Worm (Caenorhabditis elegans) whole organism, mixed stage, embryonic: ENCODE measurements around the gene ZK1240.11.
"Not testable (repeated sequence)": the region's sequence is repeated elsewhere in the genome, so short reads cannot be mapped to it uniquely, and the experiment has no call there.

Experiments used
- M03D4.4 ChIP-seq: sonication (generic microtip); optimal IDR thresholded peaks from 2 replicates; lab custom pipeline; 2017; ENCODE audit warnings: mild to moderate bottlenecking, missing genetic modification characterization, missing compliant biosample characterization
- bed-3 ChIP-seq: fragments of 200-800 bp; sonication (Bioruptor generic); optimal IDR thresholded peaks from 3 replicates; lab custom pipeline; 2018; ENCODE audit warnings: mild to moderate bottlenecking, missing genetic modification characterization, moderate library complexity, missing compliant biosample characterization
- blmp-1 ChIP-seq: fragments of 150-350 bp; optimal IDR thresholded peaks from 2 replicates; lab custom pipeline; 2014; ENCODE audit warnings: missing biosample characterization, missing genetic modification characterization
- ceh-39 ChIP-seq: fragments of 150-350 bp; optimal IDR thresholded peaks from 2 replicates; lab custom pipeline; 2014; ENCODE audit warnings: missing biosample characterization, missing genetic modification characterization
- ceh-43 ChIP-seq: fragments of 200-800 bp; sonication (Bioruptor generic); optimal IDR thresholded peaks from 2 replicates; lab custom pipeline; 2018; ENCODE audit warnings: mild to moderate bottlenecking, missing genetic modification characterization, moderate library complexity, missing compliant biosample characterization
- ceh-83 ChIP-seq: fragments of 200-800 bp; sonication (Bioruptor generic); optimal IDR thresholded peaks from 2 replicates; lab custom pipeline; 2018; ENCODE audit warnings: mild to moderate bottlenecking, missing genetic modification characterization, missing compliant biosample characterization
- cnd-1 ChIP-seq: fragments of 200-800 bp; sonication (Bioruptor generic); optimal IDR thresholded peaks from 2 replicates; lab custom pipeline; 2018; ENCODE audit warnings: mild to moderate bottlenecking, missing genetic modification characterization, missing compliant biosample characterization
- elt-3 ChIP-seq: fragments of 150-350 bp; optimal IDR thresholded peaks from 2 replicates; lab custom pipeline; 2014; ENCODE audit warnings: missing biosample characterization, missing genetic modification characterization
- flh-1 ChIP-seq: fragments of 200-800 bp; sonication (Bioruptor generic); optimal IDR thresholded peaks from 2 replicates; lab custom pipeline; 2018; ENCODE audit warnings: mild to moderate bottlenecking, missing genetic modification characterization, moderate library complexity, missing compliant biosample characterization
- ham-2 ChIP-seq: fragments of 200-800 bp; sonication (Bioruptor generic); optimal IDR thresholded peaks from 2 replicates; lab custom pipeline; 2018; ENCODE audit warnings: mild to moderate bottlenecking, missing genetic modification characterization, missing compliant biosample characterization
- hlh-1 ChIP-seq: fragments of 150-350 bp; optimal IDR thresholded peaks from 2 replicates; lab custom pipeline; 2014; ENCODE audit warnings: missing biosample characterization, missing genetic modification reagents, missing genetic modification characterization
- lin-13 ChIP-seq: fragments of 150-350 bp; optimal IDR thresholded peaks from 2 replicates; lab custom pipeline; 2014; ENCODE audit warnings: missing biosample characterization, missing genetic modification characterization
- lin-32 ChIP-seq: fragments of 200-800 bp; sonication (Bioruptor generic); optimal IDR thresholded peaks from 2 replicates; lab custom pipeline; 2018; ENCODE audit warnings: mild to moderate bottlenecking, missing genetic modification characterization, missing compliant biosample characterization
- lsy-2 ChIP-seq: fragments of 150-350 bp; optimal IDR thresholded peaks from 2 replicates; lab custom pipeline; 2014; ENCODE audit warnings: missing biosample characterization, missing genetic modification characterization
- mab-5 ChIP-seq: fragments of 150-350 bp; optimal IDR thresholded peaks from 2 replicates; lab custom pipeline; 2014; ENCODE audit warnings: missing biosample characterization, missing genetic modification characterization
- mep-1 ChIP-seq: fragments of 150-350 bp; optimal IDR thresholded peaks from 2 replicates; lab custom pipeline; 2017; ENCODE audit warnings: missing biosample characterization, missing genetic modification reagents, missing genetic modification characterization, inconsistent platforms
- mls-2 ChIP-seq: sonication (generic microtip); optimal IDR thresholded peaks from 2 replicates; lab custom pipeline; 2016; ENCODE audit warnings: mild to moderate bottlenecking, missing genetic modification characterization, moderate library complexity, missing compliant biosample characterization
- nhr-12 ChIP-seq: fragments of 150-350 bp; optimal IDR thresholded peaks from 2 replicates; lab custom pipeline; 2014; ENCODE audit warnings: missing biosample characterization, missing genetic modification characterization
- nhr-2 ChIP-seq: fragments of 150-350 bp; optimal IDR thresholded peaks from 2 replicates; lab custom pipeline; 2014; ENCODE audit warnings: missing biosample characterization, missing genetic modification characterization
- nhr-76 ChIP-seq: sonication (generic microtip); optimal IDR thresholded peaks from 2 replicates; lab custom pipeline; 2017; ENCODE audit warnings: missing biosample characterization, missing genetic modification characterization
- pha-4 ChIP-seq: fragments of 150-350 bp; optimal IDR thresholded peaks from 2 replicates; lab custom pipeline; 2018; ENCODE audit warnings: missing biosample characterization, missing genetic modification reagents, missing genetic modification characterization
- sem-2 ChIP-seq: fragments of 200-800 bp; sonication (Bioruptor generic); optimal IDR thresholded peaks from 2 replicates; lab custom pipeline; 2018; ENCODE audit warnings: mild to moderate bottlenecking, missing genetic modification characterization, missing compliant biosample characterization
- snpc-4 ChIP-seq: fragments of 150-350 bp; optimal IDR thresholded peaks from 2 replicates; lab custom pipeline; 2014; ENCODE audit warnings: missing biosample characterization, missing genetic modification characterization
- sptf-1 ChIP-seq: sonication (generic microtip); optimal IDR thresholded peaks from 2 replicates; lab custom pipeline; 2017; ENCODE audit warnings: mild to moderate bottlenecking, missing genetic modification characterization, moderate library complexity, missing compliant biosample characterization
- tbx-8 ChIP-seq: fragments of 200-800 bp; sonication (Bioruptor generic); optimal IDR thresholded peaks from 2 replicates; lab custom pipeline; 2018; ENCODE audit warnings: mild to moderate bottlenecking, missing genetic modification characterization, moderate library complexity, missing compliant biosample characterization
- unc-120 ChIP-seq: sonication (generic microtip); optimal IDR thresholded peaks from 2 replicates; lab custom pipeline; 2017; ENCODE audit warnings: missing genetic modification characterization, missing compliant biosample characterization; ENCODE audit not compliant: poor library complexity, severe bottlenecking
- unc-39 ChIP-seq: fragments of 150-350 bp; optimal IDR thresholded peaks from 2 replicates; lab custom pipeline; 2014; ENCODE audit warnings: missing biosample characterization, missing genetic modification characterization
- unc-62 ChIP-seq: fragments of 150-350 bp; optimal IDR thresholded peaks from 2 replicates; lab custom pipeline; 2014; ENCODE audit warnings: missing biosample characterization, missing genetic modification reagents, missing genetic modification characterization
- zip-8 ChIP-seq: fragments of 150-350 bp; optimal IDR thresholded peaks from 2 replicates; lab custom pipeline; 2014; ENCODE audit warnings: missing biosample characterization, missing genetic modification characterization
- ztf-11 ChIP-seq: fragments of 150-350 bp; optimal IDR thresholded peaks from 2 replicates; lab custom pipeline; 2014; ENCODE audit warnings: missing biosample characterization, missing genetic modification characterization

Gene ZK1240.11

DNA sequence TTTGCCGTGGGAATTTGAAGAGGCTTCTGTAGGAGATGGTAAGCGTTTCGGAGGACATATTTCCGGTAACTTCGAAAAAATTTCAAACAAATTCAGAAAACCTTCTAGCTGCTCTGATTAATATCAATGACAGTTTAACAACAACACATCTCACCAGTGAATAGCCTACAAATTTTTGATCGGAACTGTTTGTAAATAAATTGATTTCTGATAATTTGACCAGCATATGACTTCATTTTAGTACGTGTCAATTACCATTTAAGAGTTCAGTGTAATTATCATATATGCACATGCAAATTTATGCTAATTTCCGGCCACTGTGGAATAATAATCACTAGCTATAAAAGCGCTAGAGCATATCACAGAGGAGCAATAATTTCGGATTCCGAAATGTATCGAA is at the start of gene ZK1240.11:
Gene ZK1240.11 (plus strand): TSS at position 301 of the 400 bp plus-strand sequence.
- TF ChIP-seq lsy-2 (tag; lab: Kevin White, UChicago) = no peak
- no peak for TF ChIP-seq ceh-83
- no peak for TF ChIP-seq ztf-11
- TF ChIP-seq tbx-8 (GFP tag; lab: Kevin White, UChicago) = no peak
- no peak for TF ChIP-seq blmp-1 (tag; lab: Kevin White, UChicago)
- no peak for TF ChIP-seq flh-1
- no peak for TF ChIP-seq unc-39 (tag; lab: Kevin White, UChicago)
- TF ChIP-seq nhr-76 (tag; lab: Kevin White, UChicago) = no peak
- TF ChIP-seq ceh-39 (tag; lab: Kevin White, UChicago) = no peak
- no peak for TF ChIP-seq nhr-2 (tag; lab: Kevin White, UChicago)
- TF ChIP-seq ceh-43 = no peak
- no peak for TF ChIP-seq mab-5 (tag; lab: Kevin White, UChicago)
- no peak for TF ChIP-seq nhr-12 (tag; lab: Kevin White, UChicago)
- no peak for TF ChIP-seq elt-3 (tag; lab: Kevin White, UChicago)
- no peak for TF ChIP-seq bed-3 (GFP tag; lab: Kevin White, UChicago)
- TF ChIP-seq, all 35 proteins: peak for 0

DNA sequence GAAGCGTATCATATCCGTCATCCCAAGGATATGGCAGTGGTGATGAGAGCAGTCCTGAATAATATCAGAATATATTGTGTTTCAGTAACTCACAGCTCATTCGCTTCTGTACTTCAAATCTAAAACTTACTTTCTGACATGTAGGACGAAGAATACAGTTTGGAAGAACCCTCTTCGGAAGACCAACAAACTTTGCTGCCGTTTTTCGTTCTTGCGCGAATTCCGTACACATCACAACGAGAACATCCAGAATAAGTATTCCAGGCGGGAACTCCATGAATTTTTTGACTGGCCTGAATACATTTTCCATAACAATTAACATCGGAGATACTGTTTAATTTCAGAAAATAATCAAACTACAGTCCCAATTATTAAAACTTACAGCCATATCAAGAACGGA is 47.6 kb upstream of the ZK1240.11 start, which contains the start of gene K09F6.15:
Gene K09F6.15 (minus strand): TSS at position 101 of the 400 bp plus-strand sequence.
- TF ChIP-seq lin-32 (GFP tag; lab: Kevin White, UChicago) = no peak
- TF ChIP-seq mab-5 (tag; lab: Kevin White, UChicago) = no peak
- TF ChIP-seq mls-2 = no peak
- TF ChIP-seq cnd-1 (tag; lab: Kevin White, UChicago) = no peak
- no peak for TF ChIP-seq ceh-83
- TF ChIP-seq hlh-1 (tag; lab: Kevin White, UChicago) = no peak
- no peak for TF ChIP-seq blmp-1 (tag; lab: Kevin White, UChicago)
- TF ChIP-seq ceh-39 (tag; lab: Kevin White, UChicago) = no peak
- TF ChIP-seq sptf-1 (tag; lab: Kevin White, UChicago) = no peak
- TF ChIP-seq lsy-2 (tag; lab: Kevin White, UChicago) = no peak
- TF ChIP-seq, all 35 proteins: peak for 0

DNA sequence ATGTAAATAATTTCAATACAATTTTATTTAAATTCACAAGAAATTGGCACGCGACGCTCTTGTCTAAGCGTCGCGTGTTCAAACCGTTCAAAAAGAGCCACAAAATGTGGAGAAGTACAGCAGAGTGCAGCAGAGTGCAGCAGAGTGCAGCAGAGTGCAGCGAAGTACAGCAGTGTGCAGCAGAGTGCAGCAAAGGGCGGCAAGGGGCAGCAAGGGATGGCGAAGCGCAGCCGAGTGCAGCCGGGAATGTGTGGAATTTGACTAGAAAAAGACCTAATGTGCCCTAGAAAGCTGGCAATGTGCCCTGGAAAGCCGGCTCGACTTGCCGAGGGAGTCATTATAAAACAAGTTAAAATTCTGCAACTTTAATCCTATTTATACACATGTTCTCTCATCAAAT is 45.8 kb upstream of the ZK1240.11 start, which contains the start of gene K09F6.6:
Gene K09F6.6 (minus strand): TSS at position 43 of the 400 bp plus-strand sequence.
- TF ChIP-seq blmp-1 (tag; lab: Kevin White, UChicago) = no peak
- no peak for TF ChIP-seq unc-120 (tag; lab: Kevin White, UChicago)
- TF ChIP-seq zip-8 = no peak
- TF ChIP-seq tbx-8 (GFP tag; lab: Kevin White, UChicago) = no peak
- no peak for TF ChIP-seq snpc-4
- TF ChIP-seq sem-2 (GFP tag; lab: Kevin White, UChicago) = no peak
- TF ChIP-seq nhr-76 (tag; lab: Kevin White, UChicago) = no peak
- TF ChIP-seq mls-2 = no peak
- no peak for TF ChIP-seq mab-5 (tag; lab: Kevin White, UChicago)
- no peak for TF ChIP-seq bed-3 (GFP tag; lab: Kevin White, UChicago)
- TF ChIP-seq M03D4.4 (tag; lab: Kevin White, UChicago) = no peak
- TF ChIP-seq ham-2 (GFP tag; lab: Kevin White, UChicago) = no peak
- no peak for TF ChIP-seq nhr-12 (tag; lab: Kevin White, UChicago)
- no peak for TF ChIP-seq ceh-43

DNA sequence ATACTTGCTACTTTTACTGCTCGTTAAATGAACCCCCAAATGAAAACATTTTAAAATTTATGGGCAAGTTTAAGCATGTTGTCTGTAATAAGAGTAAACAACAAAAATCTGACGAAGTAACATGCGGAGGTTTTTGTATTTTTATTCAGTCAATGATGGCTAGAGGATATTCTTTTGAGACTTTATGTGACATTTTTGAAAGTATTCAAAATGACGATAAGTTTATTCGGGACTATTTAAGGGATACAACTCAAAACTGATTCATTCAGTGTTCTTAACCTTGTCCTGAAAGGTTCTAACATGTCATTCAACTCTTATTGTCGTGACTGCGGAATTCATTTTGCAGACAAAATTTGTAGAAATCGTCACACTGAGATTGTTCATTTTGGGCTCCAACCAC is 45.2 kb upstream of the ZK1240.11 start, which contains the start of gene K09F6.11:
Gene K09F6.11 (plus strand): TSS at position 301 of the 400 bp plus-strand sequence.
- no peak for TF ChIP-seq blmp-1 (tag; lab: Kevin White, UChicago)
- TF ChIP-seq unc-39 (tag; lab: Kevin White, UChicago) = no peak
- TF ChIP-seq lin-32 (GFP tag; lab: Kevin White, UChicago) = no peak
- no peak for TF ChIP-seq ceh-39 (tag; lab: Kevin White, UChicago)
- TF ChIP-seq ceh-83 = no peak
- TF ChIP-seq cnd-1 (tag; lab: Kevin White, UChicago) = no peak
- TF ChIP-seq ztf-11 = no peak

DNA sequence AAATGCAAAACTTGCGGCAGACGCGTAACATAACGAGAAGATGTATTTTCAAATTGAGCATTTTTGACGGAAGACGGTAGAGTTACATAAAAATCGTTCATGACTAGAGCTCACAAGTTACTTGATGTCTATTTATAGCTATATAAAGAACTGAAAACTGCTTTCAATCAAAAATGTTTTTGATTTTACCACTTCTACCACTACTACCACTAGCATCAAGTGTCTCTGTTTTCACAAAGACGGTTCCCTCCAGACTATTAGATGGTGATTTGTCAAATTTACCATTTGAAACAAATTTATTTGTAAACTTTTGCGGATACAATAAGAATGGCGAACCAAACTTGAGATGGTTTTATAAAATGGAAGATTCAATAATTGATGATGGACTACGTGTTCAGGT is 42.5 kb upstream of the ZK1240.11 start, which contains the start of gene K09F6.9:
Gene K09F6.9 (minus strand): TSS at position 101 of the 400 bp plus-strand sequence.
- not testable (repeated sequence) for TF ChIP-seq mls-2; flh-1; unc-39 (tag; lab: Kevin White, UChicago)
- TF ChIP-seq, all 35 proteins: peak for 0; not testable (repeated sequence) for 35

DNA sequence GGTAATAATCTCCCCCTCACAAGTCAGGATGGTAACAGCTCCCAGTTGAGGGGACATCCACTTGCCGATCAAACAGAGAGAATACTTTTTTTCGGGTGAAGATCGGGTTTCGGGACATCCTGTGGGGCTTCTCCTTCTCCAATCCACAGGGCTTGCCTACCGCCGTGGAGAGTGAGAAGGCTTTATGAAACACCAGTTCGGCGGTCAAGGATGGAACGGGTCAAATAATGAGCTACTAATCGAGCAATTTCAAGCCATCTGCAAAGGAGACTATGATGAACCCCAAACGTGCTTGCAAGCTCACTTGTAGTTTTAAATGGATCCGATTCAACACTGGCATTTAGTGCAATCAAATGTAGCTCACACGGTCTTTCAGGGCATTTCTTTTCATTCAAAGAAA is 40.4 kb upstream of the ZK1240.11 start:
- no peak for TF ChIP-seq hlh-1 (tag; lab: Kevin White, UChicago)
- no peak for TF ChIP-seq ceh-83
- no peak for TF ChIP-seq unc-39 (tag; lab: Kevin White, UChicago)
- TF ChIP-seq lin-13 (tag; lab: Kevin White, UChicago) = no peak
- TF ChIP-seq nhr-12 (tag; lab: Kevin White, UChicago) = no peak
- TF ChIP-seq blmp-1 (tag; lab: Kevin White, UChicago) = no peak
- no peak for TF ChIP-seq mep-1 (tag; lab: Kevin White, UChicago)
- TF ChIP-seq pha-4 (tag; lab: Kevin White, UChicago) = no peak
- no peak for TF ChIP-seq mls-2
- no peak for TF ChIP-seq unc-120 (tag; lab: Kevin White, UChicago)
- no peak for TF ChIP-seq unc-62 (GFP tag; lab: Kevin White, UChicago)
- no peak for TF ChIP-seq snpc-4
- TF ChIP-seq sem-2 (GFP tag; lab: Kevin White, UChicago) = no peak
- no peak for TF ChIP-seq M03D4.4 (tag; lab: Kevin White, UChicago)
- no peak for TF ChIP-seq ham-2 (GFP tag; lab: Kevin White, UChicago)
- no peak for TF ChIP-seq flh-1
- TF ChIP-seq bed-3 (GFP tag; lab: Kevin White, UChicago) = no peak
- TF ChIP-seq nhr-2 (tag; lab: Kevin White, UChicago) = no peak
- no peak for TF ChIP-seq cnd-1 (tag; lab: Kevin White, UChicago)
